Worm (Caenorhabditis elegans) whole organism, L4/young adult: Measurements from ENCODE around the gene tdc-1.

Source experiments
- W03F9.2 ChIP-seq: fragments of 150-350 bp; optimal IDR thresholded peaks from 2 replicates; lab custom pipeline; 2014; ENCODE audit warnings: missing biosample characterization, missing genetic modification characterization
- him-1 ChIP-seq: sonication (generic microtip); optimal IDR thresholded peaks from 2 replicates; lab custom pipeline; 2016; ENCODE audit warnings: missing genotype, missing genetic modification reagents, missing genetic modification characterization, missing compliant biosample characterization

ce11 chrII:8269855-8270647, at the start of gene tdc-1:
- TF ChIP-seq him-1 (tag; lab: Kevin White, UChicago) (no peak), W03F9.2 (tag; lab: Kevin White, UChicago) (no peak)
